Worm (Caenorhabditis elegans) whole organism, L3 larva: ENCODE measurements around the gene srx-108.

ENCODE experiments used
- nhr-237 ChIP-seq: fragments of 150-350 bp; optimal IDR thresholded peaks from 2 replicates; lab custom pipeline; 2014; ENCODE audit warnings: missing biosample characterization, missing genetic modification characterization
- nhr-25 ChIP-seq: sonication (generic microtip); optimal IDR thresholded peaks from 2 replicates; lab custom pipeline; 2017; ENCODE audit warnings: missing biosample characterization, missing genetic modification characterization
- pqm-1 ChIP-seq: fragments of 150-350 bp; optimal IDR thresholded peaks from 2 replicates; lab custom pipeline; 2017; ENCODE audit warnings: missing biosample characterization, missing genetic modification characterization, inconsistent platforms

- TF ChIP-seq nhr-237 (tag; lab: Kevin White, UChicago) (no peak), pqm-1 (no peak), nhr-25 (tag; lab: Kevin White, UChicago) (no peak)
Observed at ce11 chrII:3670956-3671355, 34.5 kb upstream of the srx-108 start, which contains the start of gene srx-98.
